Fruit fly (Drosophila melanogaster) whole organism: ENCODE data around the gene CG14300.

Source experiments
- CG8478 ChIP-seq: fragments of >200 bp; optimal IDR thresholded peaks from 2 replicates; lab custom pipeline; 2018; ENCODE audit warnings: inconsistent platforms
- Dll ChIP-seq: fragments of >200 bp; optimal IDR thresholded peaks from 2 replicates; lab custom pipeline; 2017
- EcR ChIP-seq, 2 experiments: fragments of >200 bp; optimal IDR thresholded peaks; 2 replicates each; lab custom pipeline; 2017; ENCODE audit warnings: missing biosample characterization in 2 of 2, missing genetic modification characterization in 2 of 2, missing genetic modification reagents in 2 of 2
- pan ChIP-seq: fragments of >200 bp; optimal IDR thresholded peaks from 2 replicates; lab custom pipeline; 2017
- psq ChIP-seq: fragments of >200 bp; optimal IDR thresholded peaks from 2 replicates; lab custom pipeline; 2017
- usp ChIP-seq: fragments of >200 bp; optimal IDR thresholded peaks from 2 replicates; lab custom pipeline; 2017; ENCODE audit warnings: missing biosample characterization, missing genetic modification characterization, mixed read lengths

The CG14300 gene

DNA sequence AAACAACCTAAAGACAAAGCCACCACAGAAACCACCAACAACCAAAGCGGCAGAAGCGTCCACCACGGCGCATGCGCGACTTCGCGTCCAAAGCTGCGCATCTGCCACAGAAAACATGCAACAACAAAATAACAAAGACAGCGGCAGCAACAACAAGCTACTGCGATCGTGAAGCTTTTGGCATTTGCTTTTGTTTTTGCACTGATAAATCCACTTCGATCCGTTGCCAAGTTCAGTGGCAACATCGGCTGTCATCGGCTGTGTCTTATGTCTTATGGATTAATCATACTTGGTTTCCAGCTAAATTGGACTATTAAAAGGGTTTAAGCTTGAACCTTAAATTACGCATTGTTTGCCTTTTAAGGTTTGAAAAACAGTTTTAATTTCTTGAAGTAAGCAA lies 892 bp downstream of the CG14300 start, which contains the start of gene Muc91C:
TSS of gene Muc91C (minus strand) at position 101 of the 400 bp plus-strand sequence.
- no peak for TF ChIP-seq EcR (GFP tag; optimal IDR thresholded peaks at IDR 0.05; lab: Kevin White, UChicago)
- no peak for TF ChIP-seq usp (GFP tag; lab: Kevin White, UChicago)
- no peak for TF ChIP-seq Dll (lab: Kevin White, UChicago)
- TF ChIP-seq psq (lab: Kevin White, UChicago): no peak
- TF ChIP-seq CG8478 (lab: Kevin White, UChicago): no peak
- no peak for TF ChIP-seq pan (lab: Kevin White, UChicago)

DNA sequence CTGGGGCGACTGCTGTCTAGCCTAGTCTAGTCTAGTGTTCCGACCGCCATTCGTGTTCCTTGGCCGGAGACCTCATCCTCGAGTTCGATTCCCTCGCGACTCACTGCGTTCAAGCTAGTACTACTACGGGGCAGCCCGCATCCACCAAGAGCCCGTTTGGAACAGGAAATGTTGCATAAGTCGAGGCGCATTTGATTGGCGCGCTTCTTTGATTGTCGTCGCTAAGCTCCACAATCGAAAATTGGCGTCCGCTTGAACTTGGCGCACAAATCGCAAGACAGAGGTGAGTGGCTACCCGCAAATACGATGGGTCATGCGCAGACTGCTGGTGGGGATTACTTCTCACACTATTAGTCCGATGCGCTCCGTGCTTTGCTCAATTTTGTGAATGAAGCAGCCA lies 12.5 kb downstream of the CG14300 start:
- TF ChIP-seq usp (GFP tag; lab: Kevin White, UChicago) (no peak), Dll (lab: Kevin White, UChicago) (no peak), CG8478 (lab: Kevin White, UChicago) (no peak), psq (lab: Kevin White, UChicago) (no peak), EcR (GFP tag; optimal IDR thresholded peaks at IDR 0.05; lab: Kevin White, UChicago) (no peak), pan (lab: Kevin White, UChicago) (no peak)

DNA sequence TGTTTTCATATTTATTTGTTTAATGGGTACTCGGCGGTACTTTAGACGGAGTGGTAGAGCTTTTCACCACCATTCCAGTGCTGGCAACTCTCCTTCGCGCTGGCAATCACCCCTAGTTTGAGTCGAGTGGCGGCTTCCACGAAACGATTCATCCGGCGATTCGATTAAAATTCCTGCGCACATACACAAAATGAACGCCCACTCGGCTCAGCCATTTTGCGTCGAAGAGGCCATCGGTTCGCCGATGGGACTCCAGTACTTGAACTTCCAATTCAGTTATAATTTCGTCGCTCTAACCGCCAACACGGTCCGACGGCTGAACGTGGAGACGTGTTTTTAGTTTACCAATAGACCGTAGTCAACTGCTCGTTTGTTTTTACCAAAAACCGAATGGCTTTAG lies 13.2 kb downstream of the CG14300 start, which contains the start of the genes CG46318 and ChT:
TSS of gene CG46318 (plus strand) at position 273 of the 400 bp plus-strand sequence.
TSS of gene ChT (plus strand) at position 273 of the 400 bp plus-strand sequence.
- TF ChIP-seq psq (lab: Kevin White, UChicago) (no peak), CG8478 (lab: Kevin White, UChicago) (no peak), pan (lab: Kevin White, UChicago) (no peak), EcR (GFP tag; optimal IDR thresholded peaks at IDR 0.05; lab: Kevin White, UChicago) (no peak), usp (GFP tag; lab: Kevin White, UChicago) (no peak), Dll (lab: Kevin White, UChicago) (no peak)

- TF ChIP-seq usp (GFP tag; lab: Kevin White, UChicago): no peak
- TF ChIP-seq Dll (lab: Kevin White, UChicago): no peak
- TF ChIP-seq CG8478 (lab: Kevin White, UChicago): no peak
- TF ChIP-seq pan (lab: Kevin White, UChicago): no peak
- no peak for TF ChIP-seq EcR (GFP tag; optimal IDR thresholded peaks at IDR 0.05; lab: Kevin White, UChicago)
- no peak for TF ChIP-seq psq (lab: Kevin White, UChicago)
Measured at dm6 chr3R:18677500-18677940, 16.0 kb downstream of the CG14300 start, which contains the start of the genes dind and CG7706. TSS of gene dind (minus strand) at chr3R:18677539. TSS of gene CG7706 (plus strand) at chr3R:18677818.

DNA sequence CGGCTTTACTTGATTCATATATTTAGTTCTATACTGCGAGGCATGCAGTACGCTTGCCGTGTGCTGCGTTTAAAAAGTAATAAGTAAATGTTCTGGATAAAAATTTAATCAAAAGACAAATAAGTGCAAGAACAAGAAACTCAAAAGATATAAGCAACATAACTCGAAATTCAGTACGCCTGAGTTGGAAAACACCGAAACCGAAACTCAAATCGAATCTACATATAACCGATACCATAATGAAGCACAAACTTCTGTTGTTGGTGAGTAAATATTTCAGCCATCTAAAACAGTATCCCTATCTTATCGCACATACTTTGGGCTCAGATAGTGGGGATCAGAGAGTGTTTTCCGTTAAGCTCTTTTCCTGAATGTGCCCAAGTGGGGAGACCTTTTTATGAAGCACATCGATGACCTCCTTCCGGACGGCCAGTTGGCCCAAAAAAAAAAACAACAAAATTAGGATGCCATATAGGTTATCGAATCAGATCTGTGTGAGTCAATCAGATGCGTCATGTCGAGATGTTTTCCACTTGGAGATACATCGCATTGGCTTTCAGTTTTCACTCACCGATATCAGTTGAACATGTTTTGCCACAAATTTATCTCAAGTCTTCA lies 22.3 kb downstream of the CG14300 start, which contains the start of gene CG31230:
TSS of gene CG31230 (plus strand) at position 568 of the 618 bp plus-strand sequence.
- TF ChIP-seq CG8478 (lab: Kevin White, UChicago): no peak
- no peak for TF ChIP-seq psq (lab: Kevin White, UChicago)
- TF ChIP-seq pan (lab: Kevin White, UChicago): no peak
- TF ChIP-seq usp (GFP tag; lab: Kevin White, UChicago): no peak
- no peak for TF ChIP-seq EcR (GFP tag; optimal IDR thresholded peaks at IDR 0.05; lab: Kevin White, UChicago)
- no peak for TF ChIP-seq Dll (lab: Kevin White, UChicago)

DNA sequence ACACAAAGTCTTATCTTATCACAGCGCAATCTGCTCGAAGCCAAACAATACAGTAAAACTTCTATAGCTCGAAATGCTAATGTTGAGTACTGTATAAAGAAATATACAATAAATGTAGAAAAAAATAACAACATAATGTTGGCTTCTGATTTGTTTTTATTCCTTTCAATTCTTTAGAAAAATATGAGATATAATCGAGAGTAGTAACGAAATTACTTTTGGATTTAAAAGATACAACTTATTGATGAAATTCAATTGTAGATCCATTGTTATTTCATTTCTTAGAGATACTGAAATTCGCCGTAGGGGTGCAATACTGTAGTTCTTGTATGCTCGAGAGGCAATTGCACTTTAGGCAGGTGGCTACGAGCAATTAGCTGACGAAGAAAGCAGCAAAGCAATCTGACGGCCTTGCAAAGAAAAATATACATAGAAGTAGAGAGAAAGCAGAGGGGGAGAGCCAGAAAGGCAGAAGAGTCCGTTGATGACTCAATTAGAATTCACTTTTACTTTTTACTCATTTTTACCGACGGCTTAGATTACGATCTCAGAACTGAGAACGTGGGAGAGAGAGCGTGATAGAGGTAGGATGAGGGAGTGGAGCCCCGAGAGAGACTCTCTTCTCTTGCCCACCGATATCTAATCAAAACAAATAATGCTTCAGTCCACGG lies 22.9 kb downstream of the CG14300 start:
- TF ChIP-seq Dll (lab: Kevin White, UChicago): no peak
- TF ChIP-seq EcR (GFP tag; optimal IDR thresholded peaks at IDR 0.05; lab: Kevin White, UChicago): no peak
- TF ChIP-seq pan (lab: Kevin White, UChicago): no peak
- TF ChIP-seq psq (lab: Kevin White, UChicago): no peak
- no peak for TF ChIP-seq CG8478 (lab: Kevin White, UChicago)
- no peak for TF ChIP-seq usp (GFP tag; lab: Kevin White, UChicago)

- TF ChIP-seq CG8478 (lab: Kevin White, UChicago) (no peak), usp (GFP tag; lab: Kevin White, UChicago) (no peak), EcR (GFP tag; optimal IDR thresholded peaks at IDR 0.05; lab: Kevin White, UChicago) (no peak), pan (lab: Kevin White, UChicago) (no peak), psq (lab: Kevin White, UChicago) (no peak), Dll (lab: Kevin White, UChicago) (no peak)
Measured at dm6 chr3R:18669812-18670211, 23.7 kb downstream of the CG14300 start.

DNA sequence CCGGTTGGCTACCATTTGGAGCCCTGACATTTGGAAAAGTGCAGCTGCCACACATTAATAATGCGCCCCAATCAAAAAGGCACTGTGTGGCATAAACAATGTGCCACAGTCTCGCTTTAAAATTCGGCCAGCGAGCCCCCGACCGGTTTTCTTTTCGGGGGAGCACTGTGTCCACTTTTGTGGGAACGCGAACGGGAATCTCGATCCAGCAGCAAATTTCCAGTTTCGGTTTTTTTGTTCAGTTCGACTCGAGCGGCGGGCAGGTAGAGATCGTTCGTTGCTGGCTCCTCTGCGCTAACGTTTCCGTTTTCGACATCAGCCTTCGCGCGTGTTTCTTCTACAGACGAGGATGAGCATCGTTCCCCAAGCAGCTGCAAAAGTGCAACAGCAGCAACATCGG lies 24.4 kb downstream of the CG14300 start, which contains the start of gene CG7702:
TSS of gene CG7702 (plus strand) at position 239 of the 400 bp plus-strand sequence.
- no peak for TF ChIP-seq Dll (lab: Kevin White, UChicago)
- TF ChIP-seq psq (lab: Kevin White, UChicago): no peak
- TF ChIP-seq CG8478 (lab: Kevin White, UChicago): no peak
- TF ChIP-seq EcR (GFP tag; optimal IDR thresholded peaks at IDR 0.05; lab: Kevin White, UChicago): no peak
- no peak for TF ChIP-seq usp (GFP tag; lab: Kevin White, UChicago)
- no peak for TF ChIP-seq pan (lab: Kevin White, UChicago)

DNA sequence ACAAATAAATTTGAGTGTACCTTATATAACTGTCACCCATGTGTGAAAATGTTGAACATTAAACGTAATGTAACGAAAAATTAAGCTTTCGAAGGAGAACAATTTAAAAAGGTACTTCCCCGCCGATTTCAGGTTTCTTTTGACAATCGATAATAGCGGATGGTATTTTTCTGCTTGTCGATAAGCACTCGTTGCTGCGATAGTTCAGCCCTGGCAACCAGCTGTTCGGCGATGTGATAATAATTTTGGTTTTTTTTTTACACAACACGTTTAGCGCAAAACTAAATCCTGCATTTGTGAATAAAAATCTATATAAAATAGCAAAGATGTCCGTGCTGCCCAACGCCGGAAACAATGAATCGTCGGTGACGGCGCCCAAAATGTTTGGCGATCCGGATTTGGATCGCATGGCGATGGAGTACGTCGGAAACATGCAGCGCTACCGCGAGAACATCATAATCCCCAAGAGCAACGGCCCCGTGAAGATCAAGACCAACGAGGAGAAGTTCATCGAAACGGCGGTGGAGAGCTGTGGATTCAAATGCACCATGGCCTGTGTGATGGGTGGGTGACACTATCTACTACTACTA lies 25.8 kb downstream of the CG14300 start, which contains the start of gene CG31229:
TSS of gene CG31229 (plus strand) at position 194 of the 590 bp plus-strand sequence.
- TF ChIP-seq EcR (GFP tag; optimal IDR thresholded peaks at IDR 0.05; lab: Kevin White, UChicago) (no peak), pan (lab: Kevin White, UChicago) (no peak), CG8478 (lab: Kevin White, UChicago) (no peak), psq (lab: Kevin White, UChicago) (no peak), Dll (lab: Kevin White, UChicago) (no peak), usp (GFP tag; lab: Kevin White, UChicago) (no peak)

- TF ChIP-seq CG8478 (lab: Kevin White, UChicago) (no peak), pan (lab: Kevin White, UChicago) (no peak), EcR (GFP tag; optimal IDR thresholded peaks at IDR 0.05; lab: Kevin White, UChicago) (no peak), psq (lab: Kevin White, UChicago) (no peak), usp (GFP tag; lab: Kevin White, UChicago) (no peak), Dll (lab: Kevin White, UChicago) (no peak)
Measured at dm6 chr3R:18665061-18665460, 28.4 kb downstream of the CG14300 start, which contains the start of gene CG31231. TSS of gene CG31231 (plus strand) at chr3R:18665361.
